Fruit fly (Drosophila melanogaster) whole organism, wandering third instar larva: ENCODE results near the gene Sfp87B.

Experiments
- br ChIP-seq: fragments of 200-800 bp; sonication (Bioruptor generic); optimal IDR thresholded peaks from 2 replicates; lab custom pipeline; 2016; ENCODE audit warnings: missing biosample characterization, missing genetic modification characterization
- fru ChIP-seq: fragments of 200-800 bp; sonication (Bioruptor generic); optimal IDR thresholded peaks from 3 replicates; lab custom pipeline; 2016; ENCODE audit warnings: missing biosample characterization, mild to moderate bottlenecking, missing genetic modification characterization
- pan ChIP-seq: fragments of >200 bp; optimal IDR thresholded peaks from 2 replicates; lab custom pipeline; 2017
- usp ChIP-seq: fragments of >200 bp; optimal IDR thresholded peaks from 2 replicates; lab custom pipeline; 2017; ENCODE audit warnings: missing biosample characterization, missing genetic modification characterization

DNA sequence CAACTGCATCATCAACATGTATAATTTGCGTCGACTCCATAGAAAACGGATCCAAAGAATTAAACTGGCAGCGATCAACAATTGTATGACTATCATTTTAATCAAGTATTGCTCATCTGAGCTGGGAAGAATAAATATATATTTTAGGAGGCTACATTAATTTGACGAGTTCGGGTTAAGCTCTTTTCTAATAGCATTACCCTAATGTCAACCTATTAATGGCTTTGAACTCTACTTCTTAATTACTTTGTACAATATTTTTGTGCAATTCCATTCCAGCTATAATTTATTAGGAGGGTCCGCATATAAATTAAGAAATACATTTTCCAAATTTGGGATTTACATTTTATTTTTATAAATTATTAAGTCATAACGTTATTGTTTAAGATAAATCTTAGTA is 36.1 kb upstream of the Sfp87B start, which contains the start of gene Cyp313a2:
- TF ChIP-seq br (GFP tag; lab: Kevin White, UChicago) (no peak), fru (GFP tag; lab: Kevin White, UChicago) (no peak), usp (GFP tag; lab: Kevin White, UChicago) (no peak), pan (lab: Kevin White, UChicago) (no peak)
